Worm (Caenorhabditis elegans): ENCODE measurements around the gene R155.5.

Gene R155.5

ce11 chrIII:1926456-1926855, 43.9 kb downstream of the R155.5 start (continued):
- TF ChIP-seq mab-5 (tag; optimal IDR thresholded peaks at IDR 0.05), result peak; percentile 86
- TF ChIP-seq fos-1 (tag; optimal IDR thresholded peaks at IDR 0.05), result peak; percentile 62
- peak; percentile 42 for TF ChIP-seq unc-62 (GFP tag; optimal IDR thresholded peaks at IDR 0.05)
- peak; percentile 47 for TF ChIP-seq ceh-82 (tag; optimal IDR thresholded peaks at IDR 0.05)
- peak; percentile 61 to 86 for TF ChIP-seq mdl-1 (tag; optimal IDR thresholded peaks at IDR 0.05)
- TF ChIP-seq skn-1 (tag; optimal IDR thresholded peaks at IDR 0.05), result no peak
- TF ChIP-seq elt-3 (tag; optimal IDR thresholded peaks at IDR 0.05), result no peak
- peak; percentile 64 for TF ChIP-seq C34F6.9 (tag; optimal IDR thresholded peaks at IDR 0.05)
- no peak for TF ChIP-seq mbf-1 (tag; optimal IDR thresholded peaks at IDR 0.05)
- peak; percentile 56 for TF ChIP-seq nhr-6 (tag; optimal IDR thresholded peaks at IDR 0.05)
- TF ChIP-seq alr-1 (tag; optimal IDR thresholded peaks at IDR 0.05), result no peak
- peak; percentile 96 for TF ChIP-seq unc-55 (GFP tag; optimal IDR thresholded peaks at IDR 0.05)

ce11 chrIII:1925786-1926185, 44.5 kb downstream of the R155.5 start:
- TF ChIP-seq nhr-21 (tag; optimal IDR thresholded peaks at IDR 0.05), result no peak
- TF ChIP-seq fos-1 (tag; optimal IDR thresholded peaks at IDR 0.05), result no peak
- no peak for TF ChIP-seq F13H6.1 (tag; optimal IDR thresholded peaks at IDR 0.05)
- peak; percentile 46 for TF ChIP-seq sma-9 (GFP tag; optimal IDR thresholded peaks at IDR 0.05)
- no peak for TF ChIP-seq sma-9 (tag; optimal IDR thresholded peaks at IDR 0.05)

- TF ChIP-seq Y55F3AM.14 (GFP tag; optimal IDR thresholded peaks at IDR 0.05) (peak; percentile 100), ztf-4 (tag; optimal IDR thresholded peaks at IDR 0.05) (peak; percentile 94), snpc-4 (tag; optimal IDR thresholded peaks at IDR 0.05) (peak; percentile 77), nhr-10 (tag; optimal IDR thresholded peaks at IDR 0.05) (peak; percentile 54), nhr-25 (tag; optimal IDR thresholded peaks at IDR 0.05) (peak; percentile 99), blmp-1 (tag; optimal IDR thresholded peaks at IDR 0.05; ENCODE audit: insufficient read depth) (peak; percentile 98), elt-1 (tag; optimal IDR thresholded peaks at IDR 0.05) (peak; percentile 74), fos-1 (tag; optimal IDR thresholded peaks at IDR 0.05) (peak; percentile 97), F13H6.1 (tag; optimal IDR thresholded peaks at IDR 0.05) (peak; percentile 100), C34F6.9 (tag; optimal IDR thresholded peaks at IDR 0.05) (peak; percentile 95), sma-9 (GFP tag; optimal IDR thresholded peaks at IDR 0.05) (peak; percentile 100), sma-9 (tag; optimal IDR thresholded peaks at IDR 0.05) (peak; percentile 100), nhr-237 (tag; optimal IDR thresholded peaks at IDR 0.05) (peak; percentile 83), peb-1 (tag; optimal IDR thresholded peaks at IDR 0.05) (peak; percentile 97), nhr-129 (tag; optimal IDR thresholded peaks at IDR 0.05) (peak; percentile 95), ztf-1 (GFP tag; conservative IDR thresholded peaks at IDR 0.05) (no peak), gmeb-1 (tag; optimal IDR thresholded peaks at IDR 0.05) (peak; percentile 86), lin-11 (tag; optimal IDR thresholded peaks at IDR 0.05) (peak; percentile 85), ama-1 (optimal IDR thresholded peaks at IDR 0.05) (no peak), sem-4 (tag; optimal IDR thresholded peaks at IDR 0.05) (peak; percentile 97), ceh-82 (tag; optimal IDR thresholded peaks at IDR 0.05) (peak; percentile 84), nhr-23 (tag; optimal IDR thresholded peaks at IDR 0.05) (no peak), alr-1 (tag; optimal IDR thresholded peaks at IDR 0.05) (peak; percentile 19), nhr-11 (tag; optimal IDR thresholded peaks at IDR 0.05) (peak; percentile 36), R02D3.7 (tag; optimal IDR thresholded peaks at IDR 0.05) (peak; percentile 46), zag-1 (tag; optimal IDR thresholded peaks at IDR 0.05) (peak; percentile 95), sma-3 (GFP tag; optimal IDR thresholded peaks at IDR 0.05) (peak; percentile 99), nhr-21 (tag; optimal IDR thresholded peaks at IDR 0.05) (peak; percentile 99), nhr-6 (tag; optimal IDR thresholded peaks at IDR 0.05) (peak; percentile 94), lin-13 (GFP tag; optimal IDR thresholded peaks at IDR 0.05) (peak; percentile 93), egl-27 (tag; optimal IDR thresholded peaks at IDR 0.05) (peak; percentile 100), dmd-4 (tag; optimal IDR thresholded peaks at IDR 0.05) (peak; percentile 34), nhr-77 (tag; optimal IDR thresholded peaks at IDR 0.05) (peak; percentile 86), lin-39 (tag; optimal IDR thresholded peaks at IDR 0.05) (no peak), mbf-1 (tag; optimal IDR thresholded peaks at IDR 0.05) (no peak), aly-2 (tag; optimal IDR thresholded peaks at IDR 0.05) (no peak), ZK546.5 (tag; optimal IDR thresholded peaks at IDR 0.05) (peak; percentile 53), ceh-16 (tag; optimal IDR thresholded peaks at IDR 0.05) (peak; percentile 87), nhr-12 (tag; optimal IDR thresholded peaks at IDR 0.05) (no peak), mdl-1 (tag; optimal IDR thresholded peaks at IDR 0.05) (peak; percentile 97 to 98), unc-62 (GFP tag; optimal IDR thresholded peaks at IDR 0.05) (peak; percentile 95), skn-1 (tag; optimal IDR thresholded peaks at IDR 0.05) (peak; percentile 92), crh-2 (tag; optimal IDR thresholded peaks at IDR 0.05) (peak; percentile 97), lsy-2 (tag; optimal IDR thresholded peaks at IDR 0.05) (peak; percentile 80 to 95), elt-3 (tag; optimal IDR thresholded peaks at IDR 0.05) (no peak), unc-39 (tag; optimal IDR thresholded peaks at IDR 0.05) (no peak), ztf-11 (tag; optimal IDR thresholded peaks at IDR 0.05) (peak; percentile 41), mab-5 (tag; optimal IDR thresholded peaks at IDR 0.05) (peak; percentile 96)
Observed at ce11 chrIII:1925048-1925537, 45.2 kb downstream of the R155.5 start.

All from whole organism, L2 larva.